Worm (Caenorhabditis elegans): ENCODE data around the gene rbm-25.

- no peak for TF ChIP-seq mdl-1 (tag; optimal IDR thresholded peaks at IDR 0.05)
- TF ChIP-seq zag-1 (tag; optimal IDR thresholded peaks at IDR 0.05), result no peak
- TF ChIP-seq aly-2 (tag; optimal IDR thresholded peaks at IDR 0.05), result no peak
- TF ChIP-seq ceh-82 (tag; optimal IDR thresholded peaks at IDR 0.05), result no peak
- no peak for TF ChIP-seq unc-39 (tag; optimal IDR thresholded peaks at IDR 0.05)
- TF ChIP-seq snpc-4 (tag; optimal IDR thresholded peaks at IDR 0.05), result no peak
- TF ChIP-seq egl-27 (tag; optimal IDR thresholded peaks at IDR 0.05), result no peak
- TF ChIP-seq nhr-11 (tag; optimal IDR thresholded peaks at IDR 0.05), result no peak
- TF ChIP-seq ama-1 (optimal IDR thresholded peaks at IDR 0.05), result no peak
- no peak for TF ChIP-seq F13H6.1 (tag; optimal IDR thresholded peaks at IDR 0.05)
- TF ChIP-seq nhr-77 (tag; optimal IDR thresholded peaks at IDR 0.05), result no peak
Observed at ce11 chrV:12541207-12541606, 43.2 kb downstream of the rbm-25 start.
